Worm (Caenorhabditis elegans): ENCODE data around the gene rpl-42.
A peak's percentile ranks its signal among the peaks of the same experiment; 100 is the strongest.
"Not testable (repeated sequence)": the region's sequence is repeated elsewhere in the genome, so short reads cannot be mapped to it uniquely, and the experiment has no call there.

Gene rpl-42

ce11 chrII:11112419-11112818 is 19.9 kb downstream of the rpl-42 start, which contains the start of gene mat-2:
mat-2 (plus strand) TSS chrII:11112719.
- TF ChIP-seq cebp-1 (GFP tag; IDR thresholded peaks at IDR 0.05) (no peak), cebp-1 (tag; optimal IDR thresholded peaks at IDR 0.05) (no peak), ztf-25 (GFP tag; IDR thresholded peaks at IDR 0.05) (no peak), lsy-27 (tag; optimal IDR thresholded peaks at IDR 0.05; ENCODE audit: borderline replicate concordance, insufficient read depth) (no peak), mcd-1 (GFP tag; IDR thresholded peaks at IDR 0.05) (no peak), madf-3 (GFP tag; IDR thresholded peaks at IDR 0.05) (no peak), snpc-4 (GFP tag; optimal IDR thresholded peaks at IDR 0.05) (no peak), snpc-4 (tag; optimal IDR thresholded peaks at IDR 0.05) (no peak)

ce11 chrII:11121800-11122199 is 29.3 kb downstream of the rpl-42 start, which contains the start of gene W10C6.2:
W10C6.2 (minus strand) TSS chrII:11121900.
- TF ChIP-seq lir-1 (GFP tag; conservative IDR thresholded peaks at IDR 0.05); repo-1 (tag; optimal IDR thresholded peaks at IDR 0.05); nhr-120 (GFP tag; IDR thresholded peaks at IDR 0.05): not testable (repeated sequence)

- TF ChIP-seq ztf-18 (tag; optimal IDR thresholded peaks at IDR 0.05) (no peak), hrde-1 (tag; optimal IDR thresholded peaks at IDR 0.05; ENCODE audit: borderline replicate concordance) (peak; percentile 70), him-1 (tag; optimal IDR thresholded peaks at IDR 0.05) (peak; percentile 16), Y53G8AR.9 (GFP tag; conservative IDR thresholded peaks at IDR 0.05) (0 out of 2 replicates have a peak, but pooled peaks have one; percentile 35), hlh-12 (tag; optimal IDR thresholded peaks at IDR 0.05) (no peak), Y95B8A.8 (GFP tag; IDR thresholded peaks at IDR 0.05) (0 out of 2 replicates have a peak, but pooled peaks have one; percentile 24), lsl-1 (GFP tag; optimal IDR thresholded peaks at IDR 0.05) (peak; percentile 32), ekl-4 (GFP tag; IDR thresholded peaks at IDR 0.05) (peak; percentile 46; the same call in 1 of the 2 replicates), fkh-3 (tag; optimal IDR thresholded peaks at IDR 0.05) (no peak), ceh-79 (tag; optimal IDR thresholded peaks at IDR 0.05) (no peak), mcd-1 (GFP tag; IDR thresholded peaks at IDR 0.05) (peak; percentile 32; the same call in 1 of the 2 replicates), F33H1.4 (GFP tag; IDR thresholded peaks at IDR 0.05) (peak; percentile 36; the same call in 1 of the 2 replicates), mxl-1 (tag; optimal IDR thresholded peaks at IDR 0.05) (no peak), snpc-4 (GFP tag; optimal IDR thresholded peaks at IDR 0.05) (peak; percentile 0), snpc-4 (tag; optimal IDR thresholded peaks at IDR 0.05) (peak in 1 of 4 experiments; percentile 0), tlf-1 (GFP tag; optimal IDR thresholded peaks at IDR 0.05) (no peak), B0019.2 (GFP tag; conservative IDR thresholded peaks at IDR 0.05) (no peak), cebp-1 (GFP tag; IDR thresholded peaks at IDR 0.05) (no peak), cebp-1 (tag; optimal IDR thresholded peaks at IDR 0.05) (peak; percentile 23), ztf-22 (GFP tag; optimal IDR thresholded peaks at IDR 0.05) (no peak), lin-54 (GFP tag; optimal IDR thresholded peaks at IDR 0.05) (peak; percentile 64), lsy-27 (tag; optimal IDR thresholded peaks at IDR 0.05; ENCODE audit: borderline replicate concordance, insufficient read depth) (no peak), tbx-9 (tag; optimal IDR thresholded peaks at IDR 0.05; ENCODE audit: borderline replicate concordance) (no peak), hsf-1 (GFP tag; IDR thresholded peaks at IDR 0.05) (peak; percentile 20; the same call in 1 of the 2 replicates), madf-3 (GFP tag; IDR thresholded peaks at IDR 0.05) (0 out of 2 replicates have a peak, but pooled peaks have one; percentile 73), D2030.7 (GFP tag; IDR thresholded peaks at IDR 0.05) (0 out of 2 replicates have a peak, but pooled peaks have one; percentile 9), pbrm-1 (GFP tag; IDR thresholded peaks at IDR 0.05) (0 out of 2 replicates have a peak, but pooled peaks have one; percentile 20), sea-2 (GFP tag; IDR thresholded peaks at IDR 0.05) (no peak), mel-28 (tag; optimal IDR thresholded peaks at IDR 0.05; ENCODE audit: borderline replicate concordance) (no peak), athp-1 (tag; optimal IDR thresholded peaks at IDR 0.05) (peak; percentile 25), ztf-28 (GFP tag; IDR thresholded peaks at IDR 0.05) (no peak), snpc-1.3 (tag; optimal IDR thresholded peaks at IDR 0.05; ENCODE audit: insufficient read depth) (peak; percentile 46), Y53F4B.3 (GFP tag; IDR thresholded peaks at IDR 0.05) (no peak), let-526 (GFP tag; IDR thresholded peaks at IDR 0.05) (no peak), zim-3 (tag; optimal IDR thresholded peaks at IDR 0.05) (no peak), B0336.3 (GFP tag; IDR thresholded peaks at IDR 0.05) (peak; percentile 79), egl-18 (GFP tag; IDR thresholded peaks at IDR 0.05) (no peak), ztf-6 (GFP tag; IDR thresholded peaks at IDR 0.05) (no peak), atf-7 (tag; optimal IDR thresholded peaks at IDR 0.05) (peak; percentile 21)
Observed at ce11 chrII:11125059-11125594, 32.6 kb downstream of the rpl-42 start.

Measured in whole organism, young adult.